Fruit fly (Drosophila melanogaster) whole organism, embryonic: ENCODE measurements around the gene Targ1.
A peak's percentile ranks its signal among the peaks of the same experiment; 100 is the strongest.

Experiments
- CG7987 ChIP-seq: fragments of 200-800 bp; sonication (Bioruptor generic); optimal IDR thresholded peaks from 2 replicates; lab custom pipeline; 2018; ENCODE audit warnings: missing biosample characterization, mild to moderate bottlenecking, missing genetic modification characterization, moderate library complexity
- Fer3 ChIP-seq: fragments of 200-800 bp; sonication (Bioruptor generic); optimal IDR thresholded peaks from 2 replicates; lab custom pipeline; 2018; ENCODE audit warnings: missing biosample characterization, mild to moderate bottlenecking, missing genetic modification characterization, moderate library complexity
- YL-1 ChIP-seq: fragments of 200-800 bp; sonication (Bioruptor generic); optimal IDR thresholded peaks from 3 replicates; lab custom pipeline; 2017; ENCODE audit warnings: missing biosample characterization, mild to moderate bottlenecking, missing genetic modification characterization
- insv ChIP-seq, 2 experiments: fragments of 200-800 bp; sonication (Bioruptor generic); optimal IDR thresholded peaks; 3 replicates each; lab custom pipeline; 2016 to 2018; ENCODE audit warnings: missing biosample characterization in 2 of 2, missing genetic modification characterization in 2 of 2
- org-1 ChIP-seq: fragments of 200-800 bp; sonication (Bioruptor generic); optimal IDR thresholded peaks from 2 replicates; lab custom pipeline; 2017; ENCODE audit warnings: missing biosample characterization, missing genetic modification characterization
- zfh1 ChIP-seq: fragments of 200-800 bp; sonication (Bioruptor generic); IDR thresholded peaks from 3 replicates; pipeline ENCODE4 v1.3.6; 2022; ENCODE audit warnings: missing biosample characterization, missing genetic modification characterization

- TF ChIP-seq org-1 (peak; percentile 16), Fer3 (tag; lab: Kevin White, UChicago) (peak; percentile 4), YL-1 (no peak), CG7987 (GFP tag; lab: Kevin White, UChicago) (no peak), zfh1 (GFP tag; lab: Robert Waterston, UW) (no peak), insv (GFP tag; optimal IDR thresholded peaks at IDR 0.05; lab: Kevin White, UChicago) (no peak)
Observed at dm6 chr3L:21241447-21241983, 38.8 kb upstream of the Targ1 start.
